Fruit fly (Drosophila melanogaster): Measurements from ENCODE around the gene CG32655.

Gene CG32655

dm6 chrX:12242375-12242774, 6.7 kb upstream of the CG32655 start (continued):
- TF ChIP-seq Dbx (GFP tag; IDR thresholded peaks at IDR 0.05) (no peak), kah (GFP tag; optimal IDR thresholded peaks at IDR 0.05) (peak; percentile 11), usp (GFP tag; optimal IDR thresholded peaks at IDR 0.05) (no peak), B-H1 (GFP tag; IDR thresholded peaks at IDR 0.05) (peak; percentile 28; the same call in 1 of the 3 replicates), chn (GFP tag; optimal IDR thresholded peaks at IDR 0.05) (no peak), CG8478 (optimal IDR thresholded peaks at IDR 0.05) (no peak), YL-1 (GFP tag; optimal IDR thresholded peaks at IDR 0.05) (no peak), CG17568 (GFP tag; optimal IDR thresholded peaks at IDR 0.05) (no peak), zfh1 (GFP tag; IDR thresholded peaks at IDR 0.05) (peak; percentile 65; the same call in 1 of the 3 replicates), org-1 (GFP tag; optimal IDR thresholded peaks at IDR 0.05) (no peak), eyg (GFP tag; optimal IDR thresholded peaks at IDR 0.05) (no peak), Mad (GFP tag; optimal IDR thresholded peaks at IDR 0.05) (no peak), CG6791 (GFP tag; IDR thresholded peaks at IDR 0.05; ENCODE audit: partially characterized antibody) (no peak), kni (GFP tag; optimal IDR thresholded peaks at IDR 0.05) (no peak), CG32772 (GFP tag; IDR thresholded peaks at IDR 0.05) (peak; percentile 66; the same call in 1 of the 2 replicates), en (GFP tag; optimal IDR thresholded peaks at IDR 0.05) (no peak), GATAe (GFP tag; conservative IDR thresholded peaks at IDR 0.05) (no peak), Myb (GFP tag; optimal IDR thresholded peaks at IDR 0.05) (no peak), NK7.1 (GFP tag; optimal IDR thresholded peaks at IDR 0.05) (no peak), Deaf1 (tag; optimal IDR thresholded peaks at IDR 0.05) (peak; percentile 13), CG12942 (GFP tag; optimal IDR thresholded peaks at IDR 0.05) (peak; percentile 32), her (GFP tag; optimal IDR thresholded peaks at IDR 0.05) (no peak), CG13287 (GFP tag; IDR thresholded peaks at IDR 0.05; ENCODE audit: partially characterized antibody) (no peak), hkb (optimal IDR thresholded peaks at IDR 0.05) (no peak), hkb (GFP tag; IDR thresholded peaks at IDR 0.05) (peak; percentile 62), esg (GFP tag; conservative IDR thresholded peaks at IDR 0.05) (peak; percentile 20; the same call in 1 of the 2 replicates), Vsx1 (GFP tag; optimal IDR thresholded peaks at IDR 0.05) (peak; percentile 11), CG31388 (GFP tag; optimal IDR thresholded peaks at IDR 0.05) (no peak), Kr (GFP tag; optimal IDR thresholded peaks at IDR 0.05) (no peak), sd (tag; optimal IDR thresholded peaks at IDR 0.05) (peak; percentile 28), CG1233 (GFP tag; optimal IDR thresholded peaks at IDR 0.05) (no peak), Spps (tag; optimal IDR thresholded peaks at IDR 0.05) (peak; percentile 40), Med (GFP tag) (peak; percentile 48), al (GFP tag; IDR thresholded peaks at IDR 0.05) (no peak), ham (GFP tag; IDR thresholded peaks at IDR 0.05) (no peak), Pdp1 (GFP tag; optimal IDR thresholded peaks at IDR 0.05) (no peak), D (optimal IDR thresholded peaks at IDR 0.05) (no peak), D (GFP tag; optimal IDR thresholded peaks at IDR 0.05) (peak; percentile 62), CG5953 (GFP tag; IDR thresholded peaks at IDR 0.05) (0 out of 2 replicates have a peak, but pooled peaks have one; percentile 6), toy (GFP tag; IDR thresholded peaks at IDR 0.05) (no peak), CG7745 (tag; optimal IDR thresholded peaks at IDR 0.05) (no peak), ap (GFP tag; IDR thresholded peaks at IDR 0.05) (no peak), CG17385 (GFP tag; optimal IDR thresholded peaks at IDR 0.05) (peak; percentile 48), Dek (tag; optimal IDR thresholded peaks at IDR 0.05) (peak; percentile 18), CG11085 (GFP tag; IDR thresholded peaks at IDR 0.05) (no peak), pfk (GFP tag; optimal IDR thresholded peaks at IDR 0.05) (no peak), sens-2 (GFP tag; IDR thresholded peaks at IDR 0.05) (no peak), CG4328 (GFP tag; optimal IDR thresholded peaks at IDR 0.05) (no peak), CG7357 (GFP tag; IDR thresholded peaks at IDR 0.05) (0 out of 3 replicates have a peak, but pooled peaks have one; percentile 25), sim (GFP tag; IDR thresholded peaks at IDR 0.05) (peak; percentile 40; the same call in 1 of the 2 replicates), dysf (GFP tag; IDR thresholded peaks at IDR 0.05) (peak; percentile 57; the same call in 2 of the 3 replicates), TFAM (GFP tag; optimal IDR thresholded peaks at IDR 0.05) (no peak), HLHmδ (GFP tag; optimal IDR thresholded peaks at IDR 0.05) (no peak)

All from whole organism, embryonic.